Worm (Caenorhabditis elegans) whole organism, early embryonic: ENCODE data around the gene C26D10.6.

ENCODE experiments used
- aly-1 ChIP-seq: sonication (generic microtip); optimal IDR thresholded peaks from 2 replicates; lab custom pipeline; 2016; ENCODE audit warnings: missing genetic modification characterization, missing compliant biosample characterization
- ama-1 ChIP-seq: fragments of 150-350 bp; optimal IDR thresholded peaks from 2 replicates; lab custom pipeline; 2014
- hmbx-1 ChIP-seq: sonication (generic microtip); optimal IDR thresholded peaks from 2 replicates; lab custom pipeline; 2016; ENCODE audit warnings: mild to moderate bottlenecking, missing genetic modification characterization, missing compliant biosample characterization
- tbx-11 ChIP-seq: fragments of 200-800 bp; sonication (Bioruptor generic); IDR thresholded peaks from 2 replicates; pipeline ENCODE4 v1.3.6; 2022; ENCODE audit warnings: missing genetic modification characterization, missing compliant biosample characterization

ce11 chrII:8328820-8329339 is 25.6 kb downstream of the C26D10.6 start, which contains the start of gene hel-1:
- TF ChIP-seq ama-1 (lab: Kevin White, UChicago) = no peak
- no peak for TF ChIP-seq hmbx-1 (tag; lab: Kevin White, UChicago)
- no peak for TF ChIP-seq aly-1
- no peak for TF ChIP-seq tbx-11
